Worm (Caenorhabditis elegans): ENCODE results near the gene K08D8.10.

K08D8.10 gene

DNA sequence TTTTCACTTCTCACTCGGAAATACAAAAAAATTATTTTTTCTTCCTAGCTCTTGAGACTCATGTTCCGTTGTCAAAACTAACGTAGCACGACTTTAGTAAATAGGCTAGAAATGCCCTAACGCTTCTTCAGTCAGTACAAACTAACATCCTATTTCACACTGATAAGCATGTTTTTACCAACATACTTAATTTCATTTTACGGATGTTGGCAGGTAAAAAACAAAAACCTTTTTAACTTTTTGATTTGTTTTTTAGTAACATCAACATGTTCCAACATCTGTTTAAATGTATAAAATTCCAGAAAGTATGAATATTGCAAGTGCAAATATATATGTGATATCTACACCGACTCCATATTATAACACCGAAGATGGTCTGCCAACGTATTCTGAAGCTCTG is at the start of gene K08D8.10:
TSS of gene K08D8.10 (plus strand) at position 301 of the 400 bp plus-strand sequence.
- TF ChIP-seq ceh-44 (GFP tag; IDR thresholded peaks at IDR 0.05): no peak
- no peak for TF ChIP-seq mxl-3 (GFP tag; optimal IDR thresholded peaks at IDR 0.05)
- no peak for TF ChIP-seq daf-16 (GFP tag; optimal IDR thresholded peaks at IDR 0.05)
- peak; percentile 9 for TF ChIP-seq daf-16 (tag; optimal IDR thresholded peaks at IDR 0.05)
- TF ChIP-seq lin-39 (tag; optimal IDR thresholded peaks at IDR 0.05): no peak
- TF ChIP-seq F10B5.3 (tag; optimal IDR thresholded peaks at IDR 0.05): no peak

DNA sequence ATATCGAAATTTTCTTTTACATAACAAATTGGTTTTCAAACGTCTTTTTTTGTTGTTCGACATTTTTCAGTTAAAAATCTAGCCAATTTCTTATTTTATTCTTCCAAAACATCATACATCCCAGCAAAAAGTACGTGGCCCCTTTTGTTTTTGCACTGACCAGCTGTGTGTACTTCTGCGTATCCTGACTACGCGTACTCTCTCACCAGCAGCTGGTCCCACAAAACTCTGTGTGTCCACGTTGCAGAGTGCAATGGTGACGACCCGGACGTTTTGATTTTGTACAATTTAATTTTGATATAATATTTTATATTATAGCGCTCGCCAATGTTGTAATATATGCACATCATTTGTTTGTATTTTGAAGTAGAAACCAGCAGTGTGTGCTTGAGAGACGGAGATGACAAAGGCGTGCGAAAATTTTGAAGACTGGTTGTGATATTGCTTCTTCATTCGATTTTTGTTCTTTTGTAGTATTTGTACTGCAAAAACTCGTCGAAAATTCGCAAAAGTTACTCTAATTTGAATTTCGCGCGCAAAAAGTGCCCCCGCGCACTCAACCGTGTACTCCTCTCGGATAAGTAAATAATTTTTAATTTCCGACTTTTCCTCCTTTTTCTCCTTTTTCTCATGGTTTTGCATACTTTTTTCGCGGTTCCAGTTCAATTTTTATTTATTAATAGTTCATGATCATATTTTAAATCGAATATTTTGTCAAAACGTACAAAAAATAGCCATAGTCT is 45.8 kb upstream of the K08D8.10 start:
- no peak for TF ChIP-seq mdl-1 (tag; optimal IDR thresholded peaks at IDR 0.05)
- TF ChIP-seq fkh-10 (GFP tag; optimal IDR thresholded peaks at IDR 0.05): no peak
- TF ChIP-seq ama-1 (optimal IDR thresholded peaks at IDR 0.05): no peak
- no peak for TF ChIP-seq daf-12 (tag; optimal IDR thresholded peaks at IDR 0.05)
- TF ChIP-seq mep-1 (tag; optimal IDR thresholded peaks at IDR 0.05): no peak
- peak; percentile 47 for TF ChIP-seq dpl-1 (GFP tag; optimal IDR thresholded peaks at IDR 0.05)
- no peak for TF ChIP-seq mdt-29 (GFP tag; IDR thresholded peaks at IDR 0.05)
- TF ChIP-seq zip-2 (tag; optimal IDR thresholded peaks at IDR 0.05): no peak
- no peak for TF ChIP-seq ceh-82 (tag; optimal IDR thresholded peaks at IDR 0.05)
- no peak for TF ChIP-seq D1046.2 (GFP tag; IDR thresholded peaks at IDR 0.05)
- TF ChIP-seq lin-29 (GFP tag; IDR thresholded peaks at IDR 0.05): no peak
- TF ChIP-seq mes-2 (tag; optimal IDR thresholded peaks at IDR 0.05; ENCODE audit: poor library complexity, severe bottlenecking): peak; percentile 19
- TF ChIP-seq hlh-11 (tag; optimal IDR thresholded peaks at IDR 0.05): peak; percentile 25
- TF ChIP-seq dmd-6 (GFP tag; IDR thresholded peaks at IDR 0.05): 0 out of 2 replicates have a peak, but pooled peaks have one; percentile 19
- no peak for TF ChIP-seq nhr-6 (tag; optimal IDR thresholded peaks at IDR 0.05)
- TF ChIP-seq ceh-44 (GFP tag; IDR thresholded peaks at IDR 0.05): no peak
- TF ChIP-seq tag-97 (GFP tag; IDR thresholded peaks at IDR 0.05): no peak
- no peak for TF ChIP-seq lin-13 (GFP tag; optimal IDR thresholded peaks at IDR 0.05)
- TF ChIP-seq vab-7 (GFP tag; IDR thresholded peaks at IDR 0.05): no peak
- TF ChIP-seq daf-16 (GFP tag; optimal IDR thresholded peaks at IDR 0.05): no peak
- TF ChIP-seq daf-16 (tag; optimal IDR thresholded peaks at IDR 0.05): no peak
- peak; percentile 15; the same call in 1 of the 2 replicates for TF ChIP-seq pha-4 (GFP tag; IDR thresholded peaks at IDR 0.05)
- no peak for TF ChIP-seq pha-4 (tag; optimal IDR thresholded peaks at IDR 0.05)
- TF ChIP-seq nhr-237 (tag; optimal IDR thresholded peaks at IDR 0.05): no peak
- TF ChIP-seq lin-38 (GFP tag; IDR thresholded peaks at IDR 0.05): peak; percentile 38; the same call in 1 of the 2 replicates
- TF ChIP-seq zag-1 (tag; optimal IDR thresholded peaks at IDR 0.05): no peak
- no peak for TF ChIP-seq fos-1 (tag; optimal IDR thresholded peaks at IDR 0.05)
- no peak for TF ChIP-seq hmg-1.1 (GFP tag; IDR thresholded peaks at IDR 0.05)
- TF ChIP-seq nhr-111 (GFP tag; optimal IDR thresholded peaks at IDR 0.05): no peak
- TF ChIP-seq gei-8 (GFP tag; optimal IDR thresholded peaks at IDR 0.05): no peak
- no peak for TF ChIP-seq T26A8.4 (GFP tag; IDR thresholded peaks at IDR 0.05)
- no peak for TF ChIP-seq F37D6.2 (tag; optimal IDR thresholded peaks at IDR 0.05)
- peak; percentile 3 for TF ChIP-seq nhr-28 (tag; optimal IDR thresholded peaks at IDR 0.05)
- TF ChIP-seq daf-8 (GFP tag; IDR thresholded peaks at IDR 0.05): no peak
- no peak for TF ChIP-seq nhr-42 (GFP tag; IDR thresholded peaks at IDR 0.05)

DNA sequence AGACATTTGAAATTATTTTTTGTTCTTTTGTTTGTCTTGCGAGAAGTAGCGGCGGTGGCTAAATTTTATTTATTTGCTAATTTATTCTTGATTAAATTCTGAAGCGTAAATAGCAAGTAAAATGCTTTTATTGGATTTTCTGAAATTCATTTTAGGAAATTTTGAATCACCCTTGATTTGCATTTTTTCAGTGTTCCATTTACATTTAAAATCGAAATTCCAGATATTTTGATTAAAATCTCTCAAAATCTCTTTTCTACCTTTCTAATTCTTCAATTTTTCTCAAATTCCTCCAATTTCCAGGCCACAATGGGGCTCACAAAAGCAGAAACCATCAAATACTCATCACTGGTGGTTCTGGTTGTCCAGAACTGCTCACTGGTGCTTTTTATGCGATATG is 45.1 kb upstream of the K08D8.10 start, which contains the start of gene nstp-5:
TSS of gene nstp-5 (plus strand) at position 301 of the 400 bp plus-strand sequence.
- TF ChIP-seq R02D3.7 (tag; optimal IDR thresholded peaks at IDR 0.05) (no peak), dmd-8 (GFP tag; IDR thresholded peaks at IDR 0.05) (no peak), lin-15B (tag; optimal IDR thresholded peaks at IDR 0.05) (no peak), dpl-1 (GFP tag; optimal IDR thresholded peaks at IDR 0.05) (no peak), aha-1 (tag) (peak; percentile 41), mxl-3 (GFP tag; optimal IDR thresholded peaks at IDR 0.05) (no peak), hmg-1.1 (GFP tag; IDR thresholded peaks at IDR 0.05) (no peak), snpc-1.2 (GFP tag; IDR thresholded peaks at IDR 0.05) (no peak)
